Fruit fly (Drosophila melanogaster): ENCODE measurements around the gene lectin-29Ca.

Gene lectin-29Ca

DNA sequence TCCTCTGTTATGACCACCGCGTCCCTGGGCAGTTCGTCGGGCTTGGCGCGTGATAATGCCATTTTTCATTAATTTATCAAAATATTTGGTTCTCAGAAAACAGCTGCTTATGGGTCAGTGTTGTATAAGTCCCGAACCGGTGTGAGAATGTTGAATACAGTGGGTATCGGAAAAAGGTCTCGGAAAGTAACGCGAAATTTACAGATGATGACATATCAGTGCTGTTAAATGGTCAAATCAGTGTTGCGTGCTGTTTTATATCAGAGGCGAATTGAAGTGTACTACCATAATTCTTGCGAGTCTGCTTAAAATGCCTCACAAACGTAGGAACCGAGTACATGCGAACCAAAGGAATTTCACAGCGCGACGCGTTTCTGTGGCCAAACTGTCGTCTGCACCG lies 11.4 kb downstream of the lectin-29Ca start, which contains the start of the genes CG13392 and Rcd4 (continued):
- peak; percentile 52 for TF ChIP-seq net (GFP tag; optimal IDR thresholded peaks at IDR 0.05)
- TF ChIP-seq ss (GFP tag; optimal IDR thresholded peaks at IDR 0.05): peak in 1 of 2 experiments; percentile 26
- TF ChIP-seq Ets96B (tag; optimal IDR thresholded peaks at IDR 0.05): peak; percentile 12
- peak; percentile 62 for TF ChIP-seq Sox14 (GFP tag; optimal IDR thresholded peaks at IDR 0.05)
- TF ChIP-seq CG15336 (GFP tag; IDR thresholded peaks at IDR 0.05): no peak
- peak; percentile 39 for TF ChIP-seq CG11902 (GFP tag; optimal IDR thresholded peaks at IDR 0.05)
- peak; percentile 64 for TF ChIP-seq eg (GFP tag; IDR thresholded peaks at IDR 0.05)
- TF ChIP-seq CG4318 (GFP tag; optimal IDR thresholded peaks at IDR 0.05): no peak
- TF ChIP-seq dac (GFP tag; optimal IDR thresholded peaks at IDR 0.05): no peak
- peak; percentile 77 for TF ChIP-seq esn (GFP tag; optimal IDR thresholded peaks at IDR 0.05)
- peak; percentile 57 for TF ChIP-seq Met (GFP tag; optimal IDR thresholded peaks at IDR 0.05)
- TF ChIP-seq acj6 (GFP tag; optimal IDR thresholded peaks at IDR 0.05): peak; percentile 60
- TF ChIP-seq Smox (GFP tag; optimal IDR thresholded peaks at IDR 0.05): peak; percentile 49
- peak; percentile 77 for TF ChIP-seq cyc (GFP tag; optimal IDR thresholded peaks at IDR 0.05)
- TF ChIP-seq Eip75B (GFP tag; optimal IDR thresholded peaks at IDR 0.05): peak; percentile 50
- TF ChIP-seq CG6276 (GFP tag; optimal IDR thresholded peaks at IDR 0.05): no peak
- peak; percentile 65 for TF ChIP-seq Sox102F (GFP tag; optimal IDR thresholded peaks at IDR 0.05)
- peak; percentile 35 for TF ChIP-seq Hr4 (GFP tag; optimal IDR thresholded peaks at IDR 0.05)
- TF ChIP-seq Blimp-1 (GFP tag; optimal IDR thresholded peaks at IDR 0.05): no peak
- peak; percentile 30 for TF ChIP-seq dsx (GFP tag; optimal IDR thresholded peaks at IDR 0.05; ENCODE audit: poor library complexity, severe bottlenecking)
- TF ChIP-seq vri (GFP tag; optimal IDR thresholded peaks at IDR 0.05): peak; percentile 92
- TF ChIP-seq pdm3 (GFP tag; optimal IDR thresholded peaks at IDR 0.05): peak; percentile 57
- TF ChIP-seq Hr39 (GFP tag; optimal IDR thresholded peaks at IDR 0.05): peak; percentile 66
- peak; percentile 76 for TF ChIP-seq topi (GFP tag; optimal IDR thresholded peaks at IDR 0.05)
- TF ChIP-seq CG31627 (GFP tag; optimal IDR thresholded peaks at IDR 0.05): peak; percentile 80
- peak; percentile 62 for TF ChIP-seq CG10631 (GFP tag; optimal IDR thresholded peaks at IDR 0.05)
- TF ChIP-seq fkh (GFP tag; optimal IDR thresholded peaks at IDR 0.05): no peak
- TF ChIP-seq CG34406 (GFP tag; optimal IDR thresholded peaks at IDR 0.05): peak; percentile 14
- peak; percentile 78 for TF ChIP-seq Eip78C (GFP tag)

DNA sequence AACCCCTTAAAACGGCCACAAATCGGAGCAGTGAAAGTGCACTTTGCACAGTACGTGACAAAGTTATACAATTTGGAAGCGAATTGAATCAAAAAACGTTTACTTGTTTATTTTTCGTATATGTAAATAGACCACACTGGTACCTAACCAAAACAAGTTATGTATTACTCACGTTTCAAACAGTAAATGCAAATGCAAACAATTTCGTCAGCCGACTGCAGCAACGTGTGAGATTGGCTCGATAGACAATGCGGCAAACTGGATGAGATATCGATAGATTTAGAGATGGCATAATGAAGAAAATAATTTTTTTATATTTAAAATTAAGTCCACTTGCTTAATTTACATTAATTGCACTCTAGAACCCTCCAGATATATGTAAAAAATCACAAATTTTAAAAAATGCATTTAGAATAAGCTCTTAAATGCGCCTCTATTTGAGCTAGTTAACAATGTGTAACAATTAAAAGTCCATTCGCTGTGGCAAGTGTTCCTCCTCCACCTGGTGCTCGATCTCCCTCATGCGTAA lies 12.5 kb downstream of the lectin-29Ca start, which contains the start of gene AlaRS:
Gene AlaRS (minus strand): TSS at position 257 of the 529 bp plus-strand sequence.
- peak; percentile 29 for TF ChIP-seq cyc (GFP tag; optimal IDR thresholded peaks at IDR 0.05)
- peak; percentile 45 for TF ChIP-seq Sox14 (GFP tag; optimal IDR thresholded peaks at IDR 0.05)
- no peak for TF ChIP-seq dac (GFP tag; optimal IDR thresholded peaks at IDR 0.05)
- TF ChIP-seq CG7368 (GFP tag; optimal IDR thresholded peaks at IDR 0.05): no peak
- TF ChIP-seq salr (GFP tag; optimal IDR thresholded peaks at IDR 0.05): peak in 1 of 2 experiments; percentile 19
- TF ChIP-seq CG6792 (GFP tag; optimal IDR thresholded peaks at IDR 0.05): peak; percentile 16
- TF ChIP-seq Eip78C (GFP tag): peak; percentile 79
- TF ChIP-seq CG8632 (GFP tag; optimal IDR thresholded peaks at IDR 0.05): peak; percentile 2
- peak; percentile 52 for TF ChIP-seq Met (GFP tag; optimal IDR thresholded peaks at IDR 0.05)
- TF ChIP-seq CG6276 (GFP tag; optimal IDR thresholded peaks at IDR 0.05): no peak
- no peak for TF ChIP-seq fd59A (GFP tag; optimal IDR thresholded peaks at IDR 0.05)
- peak; percentile 46 for TF ChIP-seq dsx (GFP tag; optimal IDR thresholded peaks at IDR 0.05; ENCODE audit: poor library complexity, severe bottlenecking)
- TF ChIP-seq CG1621 (tag; optimal IDR thresholded peaks at IDR 0.05): no peak
- peak; percentile 1 for TF ChIP-seq Ets96B (tag; optimal IDR thresholded peaks at IDR 0.05)
- peak; percentile 19 for TF ChIP-seq CG31627 (GFP tag; optimal IDR thresholded peaks at IDR 0.05)
- TF ChIP-seq CG9139 (GFP tag; optimal IDR thresholded peaks at IDR 0.05): peak; percentile 6
- TF ChIP-seq Blimp-1 (GFP tag; optimal IDR thresholded peaks at IDR 0.05): peak; percentile 64
- TF ChIP-seq CG11294 (GFP tag; IDR thresholded peaks at IDR 0.05): no peak
- TF ChIP-seq Hr39 (GFP tag; optimal IDR thresholded peaks at IDR 0.05): peak; percentile 32
- TF ChIP-seq CG4318 (GFP tag; optimal IDR thresholded peaks at IDR 0.05): no peak
- TF ChIP-seq Eip93F (GFP tag; optimal IDR thresholded peaks at IDR 0.05): peak; percentile 9
- peak; percentile 8 for TF ChIP-seq CG3032 (tag; optimal IDR thresholded peaks at IDR 0.05)
- TF ChIP-seq CG3919 (GFP tag; optimal IDR thresholded peaks at IDR 0.05): peak; percentile 48
- no peak for TF ChIP-seq CG8319 (GFP tag; optimal IDR thresholded peaks at IDR 0.05)
- no peak for TF ChIP-seq Hr38 (GFP tag; optimal IDR thresholded peaks at IDR 0.05)
- peak; percentile 38 for TF ChIP-seq lz (GFP tag; optimal IDR thresholded peaks at IDR 0.05)
- TF ChIP-seq spab (GFP tag; optimal IDR thresholded peaks at IDR 0.05): no peak
- peak; percentile 15 for TF ChIP-seq CG6808 (GFP tag; optimal IDR thresholded peaks at IDR 0.05)
- TF ChIP-seq achi (GFP tag; optimal IDR thresholded peaks at IDR 0.05): peak; percentile 39
- peak; percentile 64 for TF ChIP-seq Smox (GFP tag; optimal IDR thresholded peaks at IDR 0.05)
- TF ChIP-seq topi (GFP tag; optimal IDR thresholded peaks at IDR 0.05): peak; percentile 44
- peak; percentile 59 for TF ChIP-seq OdsH (GFP tag; optimal IDR thresholded peaks at IDR 0.05)
- no peak for TF ChIP-seq Ets21C (GFP tag; optimal IDR thresholded peaks at IDR 0.05)

All from whole organism, prepupa.